Fruit fly (Drosophila melanogaster): Measurements from ENCODE around the gene CG13994.
A peak's percentile ranks its signal among the peaks of the same experiment; 100 is the strongest.

CG13994 gene

DNA sequence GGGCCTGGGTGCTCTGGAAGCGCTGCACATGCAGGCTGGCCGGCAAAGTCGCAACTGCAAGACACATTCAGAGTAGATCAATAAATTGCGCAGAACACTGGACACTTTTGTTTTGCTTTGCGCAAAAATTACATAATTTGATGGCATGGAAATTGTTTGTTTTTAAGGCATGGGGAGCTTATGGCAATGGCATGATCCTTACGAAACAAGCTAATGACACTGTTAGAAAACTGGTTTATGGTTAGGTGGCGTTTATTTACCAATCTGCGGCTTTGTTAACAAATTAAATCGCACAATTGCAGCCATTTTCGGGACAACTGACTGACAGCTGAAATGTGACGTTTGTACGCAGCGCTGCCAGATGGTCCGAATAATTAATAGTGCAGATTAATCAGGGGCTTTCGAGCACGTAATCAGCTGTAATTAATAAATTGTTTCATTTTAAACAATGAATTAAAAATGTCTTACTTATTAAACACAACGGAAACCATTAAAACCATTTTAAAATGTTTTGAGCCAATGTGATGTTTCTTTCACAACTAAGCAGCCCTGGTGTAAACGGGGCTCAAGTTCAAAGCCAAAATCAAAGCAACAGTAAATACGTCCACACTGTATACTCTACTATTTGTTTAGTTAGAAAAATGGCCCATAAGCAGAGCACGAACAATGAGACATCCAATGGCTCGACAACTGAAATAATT lies at the start of gene CG13994, which contains the start of gene ND-51:
Gene CG13994 (plus strand): TSS at position 608 of the 701 bp plus-strand sequence.
Gene ND-51 (minus strand): TSS at position 376 of the 701 bp plus-strand sequence.
- no peak for TF ChIP-seq noc (tag; optimal IDR thresholded peaks at IDR 0.05)

- no peak for TF ChIP-seq noc (tag; optimal IDR thresholded peaks at IDR 0.05)
Measured at dm6 chr2L:6013071-6013417, 49.7 kb upstream of the CG13994 start.

DNA sequence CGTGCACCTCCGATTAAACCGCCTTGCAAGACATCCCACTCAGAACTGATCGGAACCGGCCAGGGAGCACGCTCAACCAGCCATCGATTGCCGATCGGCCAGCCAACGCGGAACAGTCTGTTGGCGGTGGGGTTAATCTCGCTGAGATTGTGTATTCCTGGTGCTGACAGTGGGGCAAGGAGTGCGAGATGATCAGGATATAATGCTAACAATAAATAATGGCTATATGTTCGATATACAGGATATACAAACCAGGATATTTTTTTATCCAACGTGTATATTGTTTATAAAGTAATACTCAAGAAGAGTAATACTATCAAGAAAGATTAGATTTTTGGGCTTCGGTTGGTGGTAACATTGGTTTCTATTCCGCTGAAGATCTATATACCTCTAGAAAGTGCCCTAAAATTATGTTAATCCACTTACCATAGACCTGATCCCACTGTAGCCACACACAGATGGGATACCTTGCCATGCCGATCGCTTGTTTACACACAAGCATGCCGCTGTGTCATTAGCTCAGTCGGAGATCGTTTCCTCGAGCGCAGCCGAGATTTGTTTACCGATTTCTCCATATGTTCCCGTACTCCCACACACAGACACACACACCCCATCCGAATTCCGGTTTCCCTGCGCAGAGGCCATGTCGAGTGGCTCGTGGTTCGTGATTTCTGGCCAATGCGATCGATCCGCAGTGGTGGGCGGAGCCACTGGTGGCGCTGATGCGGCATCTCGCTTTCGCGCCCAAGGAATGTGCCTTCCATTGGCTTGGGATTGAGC lies 43.2 kb upstream of the CG13994 start, which contains the start of gene H2.0:
Gene H2.0 (minus strand): TSS at position 51 of the 780 bp plus-strand sequence.
- no peak for TF ChIP-seq noc (tag; optimal IDR thresholded peaks at IDR 0.05)

dm6 chr2L:6020535-6020934 lies 42.3 kb upstream of the CG13994 start, which contains the start of gene CG13996:
CG13996 (plus strand) TSS chr2L:6020835.
- no peak for TF ChIP-seq noc (tag; optimal IDR thresholded peaks at IDR 0.05)

DNA sequence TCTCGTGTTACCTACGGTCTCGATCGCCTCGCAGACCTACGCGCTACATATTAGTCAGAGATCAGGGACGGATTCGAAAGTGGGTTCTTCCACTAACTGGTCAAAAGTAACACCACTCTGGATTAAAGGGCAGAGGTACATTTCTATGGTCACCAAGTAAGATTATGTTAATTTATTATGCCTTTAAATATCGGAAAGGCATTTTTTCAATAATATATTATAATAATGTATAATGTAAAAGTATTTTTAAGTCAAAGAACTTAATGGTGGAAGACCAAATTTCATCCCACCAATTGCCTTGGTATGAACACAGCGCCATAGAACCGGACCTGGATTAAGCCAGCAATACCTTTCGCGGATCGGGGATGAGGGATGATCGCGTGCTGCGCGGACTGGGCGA lies 40.0 kb upstream of the CG13994 start:
- no peak for TF ChIP-seq noc (tag; optimal IDR thresholded peaks at IDR 0.05)

DNA sequence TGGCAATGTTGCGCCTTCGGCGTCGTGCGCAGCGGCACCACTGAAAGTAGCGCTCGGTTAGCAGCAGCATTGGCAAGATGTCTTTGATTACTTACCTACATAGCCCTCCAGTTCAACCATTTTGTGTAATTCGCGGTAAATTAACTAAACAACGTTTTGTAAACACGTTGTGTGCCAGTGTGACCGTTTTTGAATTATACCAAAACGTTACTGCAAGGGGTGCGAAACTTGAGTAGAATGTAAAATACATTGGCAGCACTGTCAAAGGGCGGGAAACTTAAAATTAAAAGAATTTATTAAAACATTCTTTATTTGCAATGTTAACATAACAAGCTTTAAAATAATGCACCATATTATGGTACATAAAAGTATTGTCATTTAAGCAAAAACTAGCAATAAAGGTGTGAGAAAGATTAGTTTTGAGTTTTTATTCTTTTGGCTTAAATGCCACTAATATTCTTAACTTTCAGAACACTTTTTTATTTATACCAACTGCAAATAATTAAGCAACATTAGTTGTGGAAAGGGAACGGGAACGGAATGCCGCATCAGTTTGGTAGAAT lies 38.4 kb upstream of the CG13994 start, which contains the start of gene CG9107:
Gene CG9107 (minus strand): TSS at position 195 of the 563 bp plus-strand sequence.
- TF ChIP-seq noc (tag; optimal IDR thresholded peaks at IDR 0.05): no peak

dm6 chr2L:6028712-6029111 lies 34.1 kb upstream of the CG13994 start:
- TF ChIP-seq noc (tag; optimal IDR thresholded peaks at IDR 0.05): no peak

DNA sequence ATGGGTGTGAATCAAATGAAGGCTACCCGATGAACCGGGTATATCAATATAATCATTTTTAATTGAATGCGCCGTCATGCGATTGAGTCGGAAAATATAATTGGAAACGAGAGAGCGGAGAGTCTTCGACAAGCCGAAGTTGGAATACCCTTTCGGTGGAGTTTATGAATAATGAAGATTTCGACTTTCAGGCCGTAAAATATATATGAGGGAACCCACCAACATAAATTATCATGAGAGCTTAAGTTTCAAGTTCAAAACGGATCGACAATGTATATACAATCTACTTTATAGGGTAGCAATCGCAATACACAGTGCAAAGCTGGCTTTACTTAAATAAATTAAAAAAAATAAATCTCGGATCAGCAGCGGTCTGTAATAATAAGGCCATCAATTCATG lies 31.0 kb upstream of the CG13994 start:
- TF ChIP-seq noc (tag; optimal IDR thresholded peaks at IDR 0.05): no peak

dm6 chr2L:6034344-6034743 lies 28.4 kb upstream of the CG13994 start, which contains the start of gene CG9109:
CG9109 (minus strand) TSS chr2L:6034423.
- TF ChIP-seq noc (tag; optimal IDR thresholded peaks at IDR 0.05): no peak

- TF ChIP-seq noc (tag; optimal IDR thresholded peaks at IDR 0.05): no peak
Measured at dm6 chr2L:6035155-6035554, 27.6 kb upstream of the CG13994 start.

DNA sequence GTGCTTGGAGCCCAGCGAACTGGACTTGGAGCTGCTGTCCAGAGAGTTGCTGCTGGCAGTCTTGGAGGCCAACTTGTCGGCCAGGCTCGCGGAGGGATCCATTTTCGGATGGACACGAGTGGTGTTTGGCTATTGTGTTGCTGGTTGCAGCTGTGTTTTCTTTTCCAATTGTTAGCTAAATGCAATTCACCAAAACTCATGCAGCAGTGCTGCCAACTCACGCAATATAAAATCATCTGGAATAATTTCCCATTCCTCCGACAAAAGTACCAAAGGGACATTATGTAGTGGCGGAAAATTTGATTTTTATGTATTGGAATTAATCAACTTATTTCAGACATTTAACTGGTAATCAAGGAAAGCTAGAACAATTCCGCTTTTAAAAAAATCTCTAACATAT lies 26.1 kb upstream of the CG13994 start, which contains the start of gene mtm:
Gene mtm (minus strand): TSS at position 306 of the 400 bp plus-strand sequence.
- TF ChIP-seq noc (tag; optimal IDR thresholded peaks at IDR 0.05): no peak

dm6 chr2L:6037830-6038229 lies 25.0 kb upstream of the CG13994 start, which contains the start of the genes CG9117 and CG31643:
CG9117 (minus strand) TSS chr2L:6037902.
CG31643 (plus strand) TSS chr2L:6038117.
- TF ChIP-seq noc (tag; optimal IDR thresholded peaks at IDR 0.05): peak; percentile 76

DNA sequence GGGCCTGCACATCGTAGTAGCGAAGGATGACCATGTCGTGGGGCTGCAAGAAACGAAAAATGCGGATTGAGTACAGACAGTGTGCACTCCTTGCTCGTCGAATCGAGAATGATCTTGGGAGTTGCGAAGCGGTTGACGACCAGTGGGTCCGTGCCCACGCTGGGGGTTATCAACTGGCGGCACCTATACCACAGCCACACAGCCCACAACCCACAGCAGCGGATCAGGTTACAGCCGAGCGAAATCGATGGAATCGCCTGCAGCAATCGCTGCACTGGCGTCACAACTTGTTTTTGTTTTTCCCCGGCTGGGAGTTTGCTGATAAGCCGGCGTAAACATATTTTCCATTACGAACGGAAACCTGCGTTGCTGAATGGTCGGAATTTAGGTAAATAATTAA lies 17.3 kb upstream of the CG13994 start:
- TF ChIP-seq noc (tag; optimal IDR thresholded peaks at IDR 0.05): no peak

- peak; percentile 80 for TF ChIP-seq noc (tag; optimal IDR thresholded peaks at IDR 0.05)
Measured at dm6 chr2L:6045972-6046718, 16.6 kb upstream of the CG13994 start, which contains the start of gene Pfas. Pfas (minus strand) TSS chr2L:6046050.

- TF ChIP-seq noc (tag; optimal IDR thresholded peaks at IDR 0.05): no peak
Measured at dm6 chr2L:6046865-6047264, 15.9 kb upstream of the CG13994 start.
